Fruit fly (Drosophila melanogaster) whole organism, pupa: ENCODE results near the gene Rev1.
A peak's percentile ranks its signal among the peaks of the same experiment; 100 is the strongest.

Experiments
- CG10348 ChIP-seq: fragments of 200-800 bp; sonication (Bioruptor generic); IDR thresholded peaks from 2 replicates; pipeline ENCODE4 v1.3.6; 2022; ENCODE audit warnings: missing biosample characterization, missing genetic modification characterization
- CG12605 ChIP-seq: fragments of 200-800 bp; sonication (Bioruptor generic); IDR thresholded peaks from 2 replicates; pipeline ENCODE4 v1.3.6; 2022; ENCODE audit warnings: missing biosample characterization, missing genetic modification characterization
- CG13204 ChIP-seq: fragments of 200-800 bp; sonication (Bioruptor generic); optimal IDR thresholded peaks from 2 replicates; lab custom pipeline; 2018; ENCODE audit warnings: missing biosample characterization, mild to moderate bottlenecking, missing genetic modification characterization, moderate library complexity
- CG14655 ChIP-seq: fragments of 200-800 bp; sonication (Bioruptor generic); optimal IDR thresholded peaks from 3 replicates; lab custom pipeline; 2017; ENCODE audit warnings: mild to moderate bottlenecking, missing biosample characterization, missing genetic modification reagents, missing genetic modification characterization
- CG15710 ChIP-seq: fragments of 200-800 bp; sonication (Bioruptor generic); optimal IDR thresholded peaks from 2 replicates; lab custom pipeline; 2018; ENCODE audit warnings: missing biosample characterization, mild to moderate bottlenecking, missing genetic modification characterization, moderate library complexity
- CG17806 ChIP-seq: fragments of 200-800 bp; sonication (Bioruptor generic); optimal IDR thresholded peaks from 2 replicates; lab custom pipeline; 2018; ENCODE audit warnings: missing biosample characterization, mild to moderate bottlenecking, missing genetic modification characterization, moderate library complexity
- CG32121 ChIP-seq: fragments of 200-800 bp; sonication (Bioruptor generic); IDR thresholded peaks from 2 replicates; pipeline ENCODE4 v1.3.6; 2022; ENCODE audit warnings: missing biosample characterization, missing genetic modification characterization
- CG34367 ChIP-seq: fragments of 200-800 bp; sonication (Bioruptor generic); optimal IDR thresholded peaks from 2 replicates; lab custom pipeline; 2018; ENCODE audit warnings: missing biosample characterization, mild to moderate bottlenecking, missing genetic modification characterization
- CG4496 ChIP-seq: fragments of 200-800 bp; sonication (Bioruptor generic); IDR thresholded peaks from 3 replicates; pipeline ENCODE4 v1.3.6; 2022; ENCODE audit warnings: missing biosample characterization, missing genetic modification characterization
- CG8159 ChIP-seq: fragments of 200-800 bp; sonication (Bioruptor generic); optimal IDR thresholded peaks from 3 replicates; lab custom pipeline; 2018; ENCODE audit warnings: missing biosample characterization, mild to moderate bottlenecking, missing genetic modification characterization, moderate library complexity
- CG8301 ChIP-seq: fragments of 200-800 bp; sonication (Bioruptor generic); optimal IDR thresholded peaks from 2 replicates; lab custom pipeline; 2018; ENCODE audit warnings: missing biosample characterization, mild to moderate bottlenecking, missing genetic modification characterization
- CG9948 ChIP-seq: fragments of 200-800 bp; sonication (Bioruptor generic); optimal IDR thresholded peaks from 2 replicates; lab custom pipeline; 2018; ENCODE audit warnings: missing biosample characterization, mild to moderate bottlenecking, missing genetic modification characterization, moderate library complexity
- D1 ChIP-seq: fragments of 200-800 bp; sonication (Bioruptor generic); optimal IDR thresholded peaks from 2 replicates; lab custom pipeline; 2018; ENCODE audit warnings: missing biosample characterization, mild to moderate bottlenecking, missing genetic modification characterization, moderate library complexity
- EcR ChIP-seq: fragments of 200-800 bp; sonication (Bioruptor generic); optimal IDR thresholded peaks from 3 replicates; lab custom pipeline; 2019; ENCODE audit warnings: missing biosample characterization, missing genetic modification characterization, mild to moderate bottlenecking, moderate library complexity, missing genetic modification reagents
- Ets98B ChIP-seq: fragments of 200-800 bp; sonication (Bioruptor generic); IDR thresholded peaks from 2 replicates; pipeline ENCODE4 v1.3.6; 2022; ENCODE audit warnings: missing biosample characterization, missing genetic modification characterization
- Pif1A ChIP-seq: fragments of 200-800 bp; sonication (Bioruptor generic); optimal IDR thresholded peaks from 3 replicates; lab custom pipeline; 2016; ENCODE audit warnings: missing biosample characterization, missing genetic modification characterization
- Pif1B ChIP-seq: fragments of 200-800 bp; sonication (Bioruptor generic); optimal IDR thresholded peaks from 3 replicates; lab custom pipeline; 2016; ENCODE audit warnings: missing biosample characterization, missing genetic modification characterization
- Snoo ChIP-seq: fragments of 200-800 bp; sonication (Bioruptor generic); optimal IDR thresholded peaks from 3 replicates; lab custom pipeline; 2017; ENCODE audit warnings: missing biosample characterization, mild to moderate bottlenecking, missing genetic modification characterization, inconsistent platforms
- fd96Ca ChIP-seq: fragments of 200-800 bp; sonication (Bioruptor generic); IDR thresholded peaks from 3 replicates; pipeline ENCODE4 v1.3.6; 2022; ENCODE audit warnings: missing biosample characterization, missing genetic modification characterization
- gl ChIP-seq: fragments of 200-800 bp; sonication (Bioruptor generic); optimal IDR thresholded peaks from 2 replicates; lab custom pipeline; 2018; ENCODE audit warnings: missing biosample characterization, mild to moderate bottlenecking, missing genetic modification characterization
- rn ChIP-seq: fragments of 200-800 bp; sonication (Bioruptor generic); IDR thresholded peaks from 2 replicates; pipeline ENCODE4 v1.3.6; 2022; ENCODE audit warnings: missing biosample characterization, missing genetic modification characterization

The Rev1 gene

DNA sequence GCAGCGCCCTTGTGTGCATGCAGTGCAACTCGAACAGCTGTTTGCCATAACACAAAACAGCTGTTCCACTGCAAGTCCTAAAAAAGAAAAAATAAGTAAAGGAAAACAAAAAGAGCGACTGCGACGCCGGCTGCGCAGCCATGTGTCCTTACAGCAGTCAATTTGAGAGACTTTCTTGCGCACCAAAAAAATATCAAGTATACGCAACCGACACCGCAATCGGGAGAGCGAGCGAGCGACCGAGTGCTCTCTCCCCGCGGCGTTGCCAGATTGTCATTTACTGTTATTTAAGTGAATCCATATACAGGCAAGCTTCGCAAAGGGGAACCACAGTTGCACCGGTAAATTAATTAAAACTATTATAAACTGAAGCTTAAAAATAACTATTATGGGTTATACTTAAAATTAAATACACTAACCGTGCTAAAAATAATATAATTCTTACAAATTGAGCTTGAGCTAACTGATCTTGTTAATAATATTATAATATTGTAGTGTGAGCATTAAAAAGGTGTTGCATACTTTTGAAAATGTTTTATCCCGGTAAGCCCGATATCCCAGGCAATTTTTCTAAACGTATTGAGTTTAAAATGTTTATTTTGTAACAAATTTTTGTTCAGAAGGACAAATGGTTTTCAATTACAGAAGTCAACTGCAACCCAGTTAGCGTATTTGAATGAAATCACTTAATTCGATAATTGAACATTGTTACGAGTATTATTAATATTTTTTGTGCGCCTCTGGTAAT, 24.1 kb upstream of the Rev1 start:
- TF ChIP-seq Ets98B (GFP tag; lab: Robert Waterston, UW) (peak; percentile 58; the same call in 1 of the 2 replicates), Snoo (tag; lab: Kevin White, UChicago) (peak; percentile 29), CG9948 (tag; lab: Kevin White, UChicago) (no peak), CG8159 (tag; lab: Kevin White, UChicago) (peak; percentile 6), CG4496 (GFP tag; lab: Robert Waterston, UW) (peak; percentile 76), CG32121 (GFP tag; lab: Robert Waterston, UW) (no peak), CG12605 (GFP tag; lab: Robert Waterston, UW) (peak; percentile 27; the same call in 1 of the 2 replicates), CG8301 (peak; percentile 17)

DNA sequence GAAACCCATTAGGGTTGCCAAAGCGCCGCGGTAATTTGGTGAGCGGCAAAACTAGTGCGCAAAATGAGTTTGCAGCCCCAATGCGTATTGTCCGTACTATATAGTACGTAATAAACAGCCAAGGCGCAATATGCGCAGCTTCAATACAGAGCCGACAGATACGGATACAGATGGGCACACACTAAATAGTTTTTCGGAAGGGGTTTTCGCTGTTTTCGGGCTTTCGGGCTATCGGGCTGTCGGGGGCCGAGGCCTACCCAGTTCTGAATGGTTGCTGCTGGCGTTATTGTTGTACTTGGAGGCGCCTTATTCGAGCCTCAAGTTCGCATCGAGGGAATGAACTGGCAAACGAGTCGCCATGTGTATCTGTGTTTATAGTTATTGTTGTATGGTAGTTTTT, 23.5 kb upstream of the Rev1 start:
- no peak for TF ChIP-seq EcR
- no peak for TF ChIP-seq rn (GFP tag; lab: Robert Waterston, UW)
- peak; percentile 17; the same call in 1 of the 3 replicates for TF ChIP-seq CG4496 (GFP tag; lab: Robert Waterston, UW)

DNA sequence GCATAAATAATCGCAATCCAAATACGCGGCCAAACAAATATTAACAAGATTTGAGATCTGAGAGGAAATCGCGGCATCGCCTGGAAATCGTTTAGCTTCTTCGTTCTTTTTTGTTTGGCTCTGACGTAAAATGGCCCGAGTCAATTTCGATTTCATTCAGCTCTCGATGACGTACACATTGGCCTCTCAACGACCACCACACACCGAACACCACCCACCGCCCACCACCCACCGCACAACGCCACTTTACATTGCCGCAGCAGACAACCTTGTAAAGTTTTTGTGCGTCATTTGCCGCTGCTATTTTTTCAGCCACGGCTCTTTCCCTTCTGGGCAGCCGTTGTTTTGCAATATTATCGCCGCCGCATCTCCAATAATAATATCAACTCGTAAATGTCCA, 22.1 kb upstream of the Rev1 start:
- no peak for TF ChIP-seq CG8159 (tag; lab: Kevin White, UChicago)
- TF ChIP-seq Ets98B (GFP tag; lab: Robert Waterston, UW) = no peak
- TF ChIP-seq CG8301 = no peak
- no peak for TF ChIP-seq CG34367 (tag; lab: Kevin White, UChicago)
- TF ChIP-seq CG14655 (GFP tag; lab: Kevin White, UChicago) = no peak
- TF ChIP-seq Pif1B = no peak
- TF ChIP-seq D1 = no peak

DNA sequence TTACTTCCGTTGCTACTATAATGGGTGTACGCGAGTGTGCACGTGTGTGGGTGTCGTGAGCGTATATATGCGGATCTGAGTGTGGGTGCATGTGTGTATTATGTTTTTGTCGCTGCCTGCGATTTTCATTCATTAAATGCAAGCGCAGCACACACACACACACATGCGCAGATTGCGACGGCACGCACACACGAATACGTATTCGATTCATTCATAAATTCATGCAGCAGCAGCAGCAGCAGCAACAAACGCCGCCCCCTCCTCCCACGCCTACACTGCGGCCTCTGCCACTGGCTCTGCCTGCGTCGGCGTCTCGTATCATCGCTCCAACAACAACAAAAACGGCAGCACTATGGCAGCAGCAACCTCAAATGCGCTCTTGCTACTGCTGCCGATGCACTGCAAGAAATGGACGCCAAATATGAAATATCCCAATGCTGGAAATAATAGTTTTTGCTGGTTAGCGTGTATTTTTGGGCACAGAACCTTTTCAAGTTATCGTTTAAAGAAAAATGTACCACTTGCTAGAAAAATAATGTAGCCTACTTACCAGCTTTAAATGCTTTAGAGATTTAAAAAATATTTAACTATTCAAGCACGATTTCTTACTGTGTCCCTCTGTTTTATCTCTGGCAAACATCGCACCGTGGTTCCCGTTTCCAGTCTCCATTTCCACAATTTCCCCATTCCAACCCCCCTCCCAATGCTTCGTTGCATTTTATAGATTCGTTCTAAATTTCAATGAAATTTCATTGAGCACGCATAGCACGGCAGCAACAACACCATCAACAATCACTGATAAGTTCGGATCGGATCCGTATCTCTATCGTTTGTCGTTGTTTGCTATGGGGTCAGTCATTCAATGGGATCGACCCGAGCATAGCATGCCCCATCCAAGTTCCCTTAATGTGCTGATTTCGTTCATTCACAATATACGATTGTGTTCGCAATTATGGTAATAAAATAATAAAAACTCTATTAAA, 20.6 kb upstream of the Rev1 start:
- TF ChIP-seq D1 = peak; percentile 10
- TF ChIP-seq Snoo (tag; lab: Kevin White, UChicago) = no peak
- peak; percentile 42 for TF ChIP-seq CG9948 (tag; lab: Kevin White, UChicago)
- peak; percentile 60 for TF ChIP-seq Pif1B
- peak; percentile 27; the same call in 1 of the 2 replicates for TF ChIP-seq CG10348 (GFP tag; lab: Robert Waterston, UW)
- peak; percentile 66 for TF ChIP-seq CG15710 (tag; lab: Kevin White, UChicago)
- TF ChIP-seq CG13204 (GFP tag; lab: Kevin White, UChicago) = no peak
- TF ChIP-seq fd96Ca (GFP tag; lab: Robert Waterston, UW) = peak; percentile 95
- TF ChIP-seq CG34367 (tag; lab: Kevin White, UChicago) = peak; percentile 48
- TF ChIP-seq CG12605 (GFP tag; lab: Robert Waterston, UW) = peak; percentile 79
- TF ChIP-seq CG4496 (GFP tag; lab: Robert Waterston, UW) = peak; percentile 92
- peak; percentile 85 for TF ChIP-seq Ets98B (GFP tag; lab: Robert Waterston, UW)
- TF ChIP-seq gl = no peak
- peak; percentile 82 for TF ChIP-seq CG14655 (GFP tag; lab: Kevin White, UChicago)
- TF ChIP-seq Pif1A (GFP tag; lab: Kevin White, UChicago) = peak; percentile 78
- TF ChIP-seq EcR = no peak
- TF ChIP-seq CG8159 (tag; lab: Kevin White, UChicago) = peak; percentile 66
- peak; percentile 71 for TF ChIP-seq CG17806 (tag; lab: Kevin White, UChicago)
- peak; percentile 89 for TF ChIP-seq CG32121 (GFP tag; lab: Robert Waterston, UW)
- peak; percentile 74 for TF ChIP-seq rn (GFP tag; lab: Robert Waterston, UW)
- TF ChIP-seq CG8301 = peak; percentile 85
- TF ChIP-seq, all 21 proteins: peak for 17

DNA sequence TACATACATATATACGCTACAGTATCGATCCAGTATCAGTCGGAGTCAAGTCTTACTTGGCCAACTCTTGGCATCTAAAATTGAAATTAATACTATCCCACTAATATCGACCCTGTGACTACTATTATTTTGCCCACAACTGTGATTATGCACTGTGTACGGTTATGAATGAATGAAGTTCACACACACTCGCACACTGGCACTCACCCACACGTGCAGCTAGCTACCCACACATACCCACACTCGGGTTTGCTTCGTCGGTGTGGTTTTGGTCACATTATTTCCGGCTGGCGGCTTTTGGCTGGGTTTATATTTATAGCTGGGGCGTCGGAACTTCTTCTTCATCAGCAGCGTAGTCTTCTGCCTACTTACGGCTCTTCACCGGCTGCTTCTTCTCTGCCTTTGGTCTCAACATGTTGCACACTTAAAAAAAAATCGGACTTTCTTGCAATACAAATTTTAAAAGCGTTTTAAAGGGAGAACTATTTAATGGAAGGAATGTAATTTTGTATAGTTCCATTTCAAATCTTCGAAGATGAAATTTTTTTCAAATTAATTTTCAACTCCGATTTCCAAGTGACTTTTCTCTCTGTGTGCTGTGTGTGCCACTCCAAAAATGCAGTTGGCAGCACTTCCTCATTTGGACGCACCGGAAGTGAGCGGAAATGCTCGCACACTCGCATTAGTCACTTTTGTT, 19.7 kb upstream of the Rev1 start:
- TF ChIP-seq CG32121 (GFP tag; lab: Robert Waterston, UW) (peak; percentile 92), CG15710 (tag; lab: Kevin White, UChicago) (peak; percentile 75), CG12605 (GFP tag; lab: Robert Waterston, UW) (peak; percentile 72), D1 (no peak), gl (peak; percentile 44), CG8301 (peak; percentile 91), CG10348 (GFP tag; lab: Robert Waterston, UW) (peak; percentile 40; the same call in 1 of the 2 replicates), CG8159 (tag; lab: Kevin White, UChicago) (peak; percentile 85), Pif1B (peak; percentile 75), CG14655 (GFP tag; lab: Kevin White, UChicago) (peak; percentile 91), rn (GFP tag; lab: Robert Waterston, UW) (peak; percentile 83), fd96Ca (GFP tag; lab: Robert Waterston, UW) (peak; percentile 87), CG17806 (tag; lab: Kevin White, UChicago) (peak; percentile 82), CG34367 (tag; lab: Kevin White, UChicago) (peak; percentile 76), Snoo (tag; lab: Kevin White, UChicago) (peak; percentile 72), EcR (no peak), CG13204 (GFP tag; lab: Kevin White, UChicago) (peak; percentile 7), Pif1A (GFP tag; lab: Kevin White, UChicago) (peak; percentile 82), CG9948 (tag; lab: Kevin White, UChicago) (peak; percentile 80), CG4496 (GFP tag; lab: Robert Waterston, UW) (peak; percentile 92), Ets98B (GFP tag; lab: Robert Waterston, UW) (peak; percentile 91)
